Worm (Caenorhabditis elegans): Measurements from ENCODE around the gene ZK380.4.
A peak's percentile ranks its signal among the peaks of the same experiment; 100 is the strongest.

The ZK380.4 gene

DNA sequence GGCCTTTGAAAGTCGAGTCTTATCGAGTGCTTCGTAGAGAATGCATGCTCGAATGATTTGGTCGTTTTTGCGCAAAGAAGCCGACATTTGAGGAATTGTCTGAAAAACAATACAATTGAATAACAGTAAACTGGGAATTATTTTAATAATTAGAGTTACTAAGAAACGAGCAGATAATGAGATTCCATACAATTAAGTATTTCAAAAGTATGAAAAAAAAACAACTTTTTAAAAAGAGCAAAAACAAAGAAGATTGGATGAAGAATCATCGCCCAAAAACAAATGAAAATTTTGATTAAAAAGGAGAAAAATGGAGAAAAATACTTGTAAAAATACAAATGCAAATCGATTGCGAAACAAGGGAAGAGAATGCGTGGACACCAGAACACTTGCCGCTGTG is 26.2 kb upstream of the ZK380.4 start, which contains the start of gene fbxa-170:
Gene fbxa-170, minus strand, starts transcription at position 101 of the 400 bp plus-strand sequence.
- TF ChIP-seq nhr-71 (tag; optimal IDR thresholded peaks at IDR 0.05) (no peak), sox-4 (tag; optimal IDR thresholded peaks at IDR 0.05) (no peak), zag-1 (tag; optimal IDR thresholded peaks at IDR 0.05) (no peak), lin-14 (GFP tag; optimal IDR thresholded peaks at IDR 0.05) (no peak), nhr-20 (tag; optimal IDR thresholded peaks at IDR 0.05) (no peak), nhr-237 (tag; optimal IDR thresholded peaks at IDR 0.05) (no peak), nhr-84 (tag; optimal IDR thresholded peaks at IDR 0.05) (no peak), mef-2 (tag; optimal IDR thresholded peaks at IDR 0.05) (no peak), nhr-47 (tag; optimal IDR thresholded peaks at IDR 0.05) (no peak), unc-98 (GFP tag; IDR thresholded peaks at IDR 0.05) (no peak), tlp-1 (tag; optimal IDR thresholded peaks at IDR 0.05) (no peak), fkh-8 (tag; optimal IDR thresholded peaks at IDR 0.05) (no peak), dsc-1 (tag; optimal IDR thresholded peaks at IDR 0.05) (no peak)

DNA sequence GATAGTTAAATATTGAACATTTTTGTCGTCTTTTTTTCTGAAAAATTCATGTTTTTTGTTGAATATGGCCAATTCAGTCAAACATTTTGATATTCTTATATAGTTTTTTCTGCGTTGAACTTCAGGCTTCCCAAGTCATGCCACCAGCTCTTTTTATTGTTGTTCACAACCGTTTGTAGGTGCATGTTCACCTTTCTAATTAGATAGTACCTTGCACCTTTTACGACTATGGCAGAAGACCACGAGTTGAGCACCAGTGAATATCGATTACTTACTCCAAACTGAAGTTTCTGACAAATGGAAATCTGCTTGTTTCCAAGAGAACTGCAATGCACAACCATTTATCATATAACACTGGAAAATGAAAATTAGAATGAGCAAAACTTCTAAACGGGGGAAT is 24.1 kb upstream of the ZK380.4 start:
- TF ChIP-seq nhr-12 (tag; optimal IDR thresholded peaks at IDR 0.05) (no peak), efl-1 (optimal IDR thresholded peaks at IDR 0.05) (no peak), efl-1 (GFP tag; optimal IDR thresholded peaks at IDR 0.05 in 1 of 2) (peak in 1 of 2 experiments; percentile 66), ets-5 (GFP tag; IDR thresholded peaks at IDR 0.05) (no peak), efl-3 (GFP tag; optimal IDR thresholded peaks at IDR 0.05) (no peak), jun-1 (tag; optimal IDR thresholded peaks at IDR 0.05) (no peak), lin-14 (GFP tag; optimal IDR thresholded peaks at IDR 0.05) (no peak), nhr-47 (tag; optimal IDR thresholded peaks at IDR 0.05) (no peak)

DNA sequence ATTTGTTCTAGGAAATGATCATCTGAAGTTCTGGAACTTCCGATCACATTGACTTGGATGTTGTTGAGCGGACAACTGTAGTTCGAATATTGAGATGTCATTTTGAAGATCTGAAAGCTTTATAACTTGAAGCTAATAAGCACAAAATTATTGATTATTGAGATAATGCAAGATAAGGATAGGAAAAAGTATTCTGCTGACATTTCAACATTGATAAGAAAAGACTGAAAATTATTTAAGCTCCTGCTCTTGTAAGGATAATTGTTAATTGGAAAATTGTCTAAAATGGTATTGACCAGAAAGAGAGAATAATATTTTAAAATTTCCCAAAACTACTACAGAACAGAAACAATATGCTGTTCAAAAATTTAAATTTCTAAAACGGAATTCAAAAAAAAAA is 22.3 kb upstream of the ZK380.4 start, which contains the start of gene tbx-31:
Gene tbx-31, minus strand, starts transcription at position 101 of the 400 bp plus-strand sequence.
- no peak for TF ChIP-seq lin-35 (GFP tag; optimal IDR thresholded peaks at IDR 0.05)
- no peak for TF ChIP-seq hpl-2 (GFP tag; optimal IDR thresholded peaks at IDR 0.05)
- TF ChIP-seq nhr-12 (tag; optimal IDR thresholded peaks at IDR 0.05), result no peak
- TF ChIP-seq lin-39 (tag; optimal IDR thresholded peaks at IDR 0.05), result no peak
- no peak for TF ChIP-seq C34B4.2 (tag; optimal IDR thresholded peaks at IDR 0.05)
- TF ChIP-seq nhr-11 (tag; optimal IDR thresholded peaks at IDR 0.05), result no peak
- TF ChIP-seq nhr-77 (tag; optimal IDR thresholded peaks at IDR 0.05), result no peak
- TF ChIP-seq lin-15B (tag; optimal IDR thresholded peaks at IDR 0.05), result no peak
- no peak for TF ChIP-seq unc-62 (GFP tag; optimal IDR thresholded peaks at IDR 0.05)
- no peak for TF ChIP-seq unc-130 (tag; optimal IDR thresholded peaks at IDR 0.05)
- TF ChIP-seq nhr-19 (GFP tag; conservative IDR thresholded peaks at IDR 0.05), result no peak
- no peak for TF ChIP-seq unc-30 (tag; optimal IDR thresholded peaks at IDR 0.05)
- no peak for TF ChIP-seq isw-1 (GFP tag; IDR thresholded peaks at IDR 0.05)

DNA sequence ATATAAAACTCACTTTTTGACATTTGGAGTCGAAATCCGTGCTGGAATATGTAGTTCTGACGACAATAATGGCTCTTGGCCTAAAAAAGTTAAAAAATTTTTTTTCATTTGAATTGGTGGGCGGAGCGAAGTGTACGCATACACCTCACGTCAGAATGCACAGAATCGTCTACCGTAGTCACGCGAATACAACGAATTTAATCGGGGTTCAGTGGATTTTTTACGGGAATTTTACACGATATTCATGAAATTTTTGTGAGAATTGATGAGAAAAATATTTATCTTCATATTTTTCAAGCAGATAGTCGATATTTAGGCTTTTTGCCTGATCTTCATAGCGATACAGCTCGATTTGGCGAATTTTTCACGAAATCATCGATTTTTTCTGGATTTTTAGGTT is 17.0 kb upstream of the ZK380.4 start, which contains the start of gene R09H3.3:
Gene R09H3.3, minus strand, starts transcription at position 101 of the 400 bp plus-strand sequence.
- no peak for TF ChIP-seq efl-3 (GFP tag; optimal IDR thresholded peaks at IDR 0.05)
- TF ChIP-seq efl-1 (optimal IDR thresholded peaks at IDR 0.05), result no peak
- peak in 1 of 2 experiments; percentile 29 for TF ChIP-seq efl-1 (GFP tag; optimal IDR thresholded peaks at IDR 0.05 in 1 of 2)

DNA sequence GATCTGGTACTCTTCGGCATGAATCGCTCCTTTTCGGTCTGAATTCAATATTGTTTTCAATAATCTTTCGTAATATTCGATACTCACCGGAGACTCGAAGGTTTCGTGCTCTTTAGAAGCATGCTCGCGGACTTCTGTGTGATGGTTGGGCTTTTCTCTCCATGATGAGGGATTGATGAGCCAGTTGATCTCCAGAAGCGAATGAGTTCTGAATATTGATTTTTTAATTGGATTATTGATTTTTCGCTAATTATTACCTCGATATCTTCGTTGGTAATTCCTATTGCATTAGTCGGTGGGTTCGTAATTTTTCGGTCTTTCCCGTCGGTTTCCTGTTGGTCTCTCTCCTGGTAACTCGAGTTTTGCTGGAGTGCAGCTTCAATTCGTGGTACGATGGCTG is 15.3 kb upstream of the ZK380.4 start:
- TF ChIP-seq unc-30 (tag; optimal IDR thresholded peaks at IDR 0.05) (no peak), efl-1 (optimal IDR thresholded peaks at IDR 0.05) (no peak), efl-1 (GFP tag; optimal IDR thresholded peaks at IDR 0.05 in 1 of 2) (peak in 1 of 2 experiments; percentile 33), egl-27 (tag; optimal IDR thresholded peaks at IDR 0.05) (no peak), fkh-8 (tag; optimal IDR thresholded peaks at IDR 0.05) (no peak), nhr-12 (tag; optimal IDR thresholded peaks at IDR 0.05) (no peak), pag-3 (tag; optimal IDR thresholded peaks at IDR 0.05; ENCODE audit: borderline replicate concordance, insufficient read depth) (no peak)

DNA sequence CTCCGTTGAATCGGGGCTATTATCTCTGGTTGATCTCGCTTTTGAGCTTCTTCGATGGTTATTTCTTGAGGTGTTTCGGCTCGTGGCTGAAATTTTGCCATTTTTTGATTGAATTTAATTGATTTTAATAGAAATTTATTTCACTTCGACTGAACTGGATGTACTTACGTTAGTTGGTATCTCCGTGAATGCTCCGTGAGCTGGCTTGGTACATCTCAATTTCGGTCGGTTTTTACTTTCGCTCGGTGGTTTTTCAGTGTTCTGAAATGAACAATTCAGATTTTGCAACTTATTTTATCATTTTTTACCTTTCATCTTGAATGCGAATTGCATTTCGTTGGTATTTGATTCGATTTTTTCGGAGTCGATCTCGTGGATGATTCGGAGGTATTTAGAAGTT is 13.1 kb upstream of the ZK380.4 start, which contains the start of gene R09H3.2:
Gene R09H3.2, minus strand, starts transcription at position 101 of the 400 bp plus-strand sequence.
- TF ChIP-seq ceh-82 (tag; optimal IDR thresholded peaks at IDR 0.05), result no peak
- TF ChIP-seq efl-1 (optimal IDR thresholded peaks at IDR 0.05), result no peak
- peak in 1 of 2 experiments; percentile 5 for TF ChIP-seq efl-1 (GFP tag; optimal IDR thresholded peaks at IDR 0.05 in 1 of 2)

All from whole organism, L1 larva.